Worm (Caenorhabditis elegans) whole organism, late embryonic: Measurements from ENCODE around the gene pak-1.
A peak's percentile ranks its signal among the peaks of the same experiment; 100 is the strongest.

Source experiments
- C08G9.2 ChIP-seq: sonication (generic microtip); optimal IDR thresholded peaks from 2 replicates; lab custom pipeline; 2016; ENCODE audit warnings: mild to moderate bottlenecking, missing genetic modification characterization, moderate library complexity, missing compliant biosample characterization
- Y22D7AL.16 ChIP-seq: sonication (generic microtip); optimal IDR thresholded peaks from 2 replicates; lab custom pipeline; 2016; ENCODE audit warnings: missing genetic modification characterization, missing compliant biosample characterization
- ceh-34 ChIP-seq: sonication (generic microtip); optimal IDR thresholded peaks from 2 replicates; lab custom pipeline; 2016; ENCODE audit warnings: mild to moderate bottlenecking, missing genetic modification characterization, missing compliant biosample characterization
- ceh-48 ChIP-seq: sonication (generic microtip); optimal IDR thresholded peaks from 2 replicates; lab custom pipeline; 2016; ENCODE audit warnings: missing genetic modification characterization, inconsistent platforms, missing compliant biosample characterization
- elt-2 ChIP-seq: sonication (generic microtip); optimal IDR thresholded peaks from 2 replicates; lab custom pipeline; 2016; ENCODE audit warnings: missing genetic modification reagents, missing genetic modification characterization, missing compliant biosample characterization
- ets-4 ChIP-seq: sonication (generic microtip); optimal IDR thresholded peaks from 2 replicates; lab custom pipeline; 2016; ENCODE audit warnings: missing genetic modification characterization, missing compliant biosample characterization
- fkh-10 ChIP-seq: fragments of 150-350 bp; optimal IDR thresholded peaks from 2 replicates; lab custom pipeline; 2014; ENCODE audit warnings: missing biosample characterization, missing genetic modification reagents, missing genetic modification characterization
- hlh-30 ChIP-seq: sonication (generic microtip); optimal IDR thresholded peaks from 2 replicates; lab custom pipeline; 2017; ENCODE audit warnings: antibody characterized with exemption, missing genetic modification characterization, missing compliant biosample characterization; ENCODE audit not compliant: insufficient read depth
- lin-11 ChIP-seq: fragments of 200-800 bp; sonication (Bioruptor generic); optimal IDR thresholded peaks from 2 replicates; lab custom pipeline; 2018; ENCODE audit warnings: mild to moderate bottlenecking, missing genetic modification characterization, missing compliant biosample characterization
- nhr-11 ChIP-seq: fragments of 150-350 bp; optimal IDR thresholded peaks from 2 replicates; lab custom pipeline; 2014; ENCODE audit warnings: missing biosample characterization, missing genetic modification characterization
- pha-4 ChIP-seq: fragments of 150-350 bp; optimal IDR thresholded peaks from 2 replicates; lab custom pipeline; 2018; ENCODE audit warnings: missing biosample characterization, missing genetic modification reagents, missing genetic modification characterization
- pqm-1 ChIP-seq: sonication (generic microtip); optimal IDR thresholded peaks from 2 replicates; lab custom pipeline; 2016; ENCODE audit warnings: missing genetic modification characterization, missing compliant biosample characterization
- sox-2 ChIP-seq: fragments of 200-800 bp; sonication (Bioruptor generic); IDR thresholded peaks from 2 replicates; pipeline ENCODE4 v1.3.6; 2022; ENCODE audit warnings: missing genetic modification reagents, missing genetic modification characterization, missing compliant biosample characterization

DNA sequence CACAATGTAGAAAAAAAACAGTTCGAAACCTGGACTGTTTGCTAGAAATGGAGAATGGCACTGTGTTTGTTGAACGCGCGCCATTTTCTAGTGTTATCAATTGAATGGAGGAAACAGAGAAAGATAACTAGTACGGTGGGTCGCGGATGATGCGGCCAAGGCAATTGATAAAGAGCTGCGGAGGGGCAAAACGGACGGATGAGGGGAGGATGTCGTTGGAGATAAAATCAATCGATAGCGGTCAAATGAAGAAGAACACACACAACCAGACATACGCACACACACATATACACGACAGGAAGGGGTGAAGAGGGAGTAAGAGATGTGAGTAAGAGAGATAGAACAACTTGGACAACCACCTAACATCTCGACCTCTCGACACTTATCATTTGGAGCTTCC is 1.7 kb upstream of the pak-1 start:
- TF ChIP-seq Y22D7AL.16 (tag; lab: Kevin White, UChicago) (no peak), ets-4 (no peak), nhr-11 (tag; lab: Kevin White, UChicago) (no peak), sox-2 (GFP tag; lab: Robert Waterston, UW) (no peak), ceh-34 (tag; lab: Kevin White, UChicago) (no peak), hlh-30 (no peak), elt-2 (tag; lab: Kevin White, UChicago) (peak; percentile 76), pqm-1 (no peak), fkh-10 (GFP tag; lab: Kevin White, UChicago) (no peak), lin-11 (tag; lab: Kevin White, UChicago) (no peak), pha-4 (tag; lab: Kevin White, UChicago) (no peak), C08G9.2 (tag; lab: Kevin White, UChicago) (no peak), ceh-48 (no peak)
